Worm (Caenorhabditis elegans) whole organism, mixed stage, embryonic: Measurements from ENCODE around the gene Y73B3A.8.

Experiments
- bed-3 ChIP-seq: fragments of 200-800 bp; sonication (Bioruptor generic); optimal IDR thresholded peaks from 3 replicates; lab custom pipeline; 2018; ENCODE audit warnings: mild to moderate bottlenecking, missing genetic modification characterization, moderate library complexity, missing compliant biosample characterization
- elt-3 ChIP-seq: fragments of 150-350 bp; optimal IDR thresholded peaks from 2 replicates; lab custom pipeline; 2014; ENCODE audit warnings: missing biosample characterization, missing genetic modification characterization
- lin-13 ChIP-seq: fragments of 150-350 bp; optimal IDR thresholded peaks from 2 replicates; lab custom pipeline; 2014; ENCODE audit warnings: missing biosample characterization, missing genetic modification characterization
- nhr-12 ChIP-seq: fragments of 150-350 bp; optimal IDR thresholded peaks from 2 replicates; lab custom pipeline; 2014; ENCODE audit warnings: missing biosample characterization, missing genetic modification characterization
- nhr-237 ChIP-seq: fragments of 150-350 bp; optimal IDR thresholded peaks from 2 replicates; lab custom pipeline; 2014; ENCODE audit warnings: missing biosample characterization, missing genetic modification characterization
- nhr-28 ChIP-seq: fragments of 150-350 bp; optimal IDR thresholded peaks from 2 replicates; lab custom pipeline; 2014; ENCODE audit warnings: missing biosample characterization, missing genetic modification characterization
- pha-4 ChIP-seq: fragments of 150-350 bp; optimal IDR thresholded peaks from 2 replicates; lab custom pipeline; 2018; ENCODE audit warnings: missing biosample characterization, missing genetic modification reagents, missing genetic modification characterization
- snpc-4 ChIP-seq: fragments of 150-350 bp; optimal IDR thresholded peaks from 2 replicates; lab custom pipeline; 2014; ENCODE audit warnings: missing biosample characterization, missing genetic modification characterization
- sptf-1 ChIP-seq: sonication (generic microtip); optimal IDR thresholded peaks from 2 replicates; lab custom pipeline; 2017; ENCODE audit warnings: mild to moderate bottlenecking, missing genetic modification characterization, moderate library complexity, missing compliant biosample characterization
- unc-62 ChIP-seq: fragments of 150-350 bp; optimal IDR thresholded peaks from 2 replicates; lab custom pipeline; 2014; ENCODE audit warnings: missing biosample characterization, missing genetic modification reagents, missing genetic modification characterization

ce11 chrX:117080-117479 lies 24.0 kb downstream of the Y73B3A.8 start, which contains the start of gene fbxa-222:
- TF ChIP-seq sptf-1 (tag; lab: Kevin White, UChicago) (no peak), elt-3 (no peak), lin-13 (no peak), unc-62 (GFP tag; lab: Kevin White, UChicago) (no peak), nhr-28 (tag; lab: Kevin White, UChicago) (no peak), snpc-4 (tag; lab: Kevin White, UChicago) (no peak), pha-4 (no peak), bed-3 (no peak), nhr-12 (no peak), nhr-237 (tag; lab: Kevin White, UChicago) (no peak)
